Worm (Caenorhabditis elegans) whole organism, late embryonic: ENCODE measurements around the gene fbxa-48.
A peak's percentile ranks its signal among the peaks of the same experiment; 100 is the strongest.

Experiments used
- C08G9.2 ChIP-seq: sonication (generic microtip); optimal IDR thresholded peaks from 2 replicates; lab custom pipeline; 2016; ENCODE audit warnings: mild to moderate bottlenecking, missing genetic modification characterization, moderate library complexity, missing compliant biosample characterization
- K02D7.2 ChIP-seq: sonication (generic microtip); optimal IDR thresholded peaks from 2 replicates; lab custom pipeline; 2017; ENCODE audit warnings: mild to moderate bottlenecking, missing genetic modification characterization, missing compliant biosample characterization
- K09A11.1 ChIP-seq: sonication (generic microtip); optimal IDR thresholded peaks from 2 replicates; lab custom pipeline; 2017; ENCODE audit warnings: antibody characterized with exemption, mild to moderate bottlenecking, missing genetic modification characterization, missing compliant biosample characterization; ENCODE audit not compliant: insufficient read depth
- T23F11.4 ChIP-seq: fragments of 200-800 bp; sonication (Bioruptor generic); optimal IDR thresholded peaks from 2 replicates; lab custom pipeline; 2018; ENCODE audit warnings: mild to moderate bottlenecking, missing genetic modification characterization, missing compliant biosample characterization
- Y22D7AL.16 ChIP-seq: sonication (generic microtip); optimal IDR thresholded peaks from 2 replicates; lab custom pipeline; 2016; ENCODE audit warnings: missing genetic modification characterization, missing compliant biosample characterization
- ama-1 ChIP-seq: fragments of 150-350 bp; optimal IDR thresholded peaks from 2 replicates; lab custom pipeline; 2014
- ceh-19 ChIP-seq: fragments of 200-800 bp; sonication (Bioruptor generic); optimal IDR thresholded peaks from 2 replicates; lab custom pipeline; 2018; ENCODE audit warnings: mild to moderate bottlenecking, missing genetic modification characterization, missing compliant biosample characterization
- ceh-22 ChIP-seq: sonication (generic microtip); optimal IDR thresholded peaks from 2 replicates; lab custom pipeline; 2017; ENCODE audit warnings: missing biosample characterization, missing genetic modification characterization
- ceh-24 ChIP-seq: sonication (generic microtip); optimal IDR thresholded peaks from 2 replicates; lab custom pipeline; 2016; ENCODE audit warnings: mild to moderate bottlenecking, missing genetic modification characterization, missing compliant biosample characterization
- ceh-34 ChIP-seq: sonication (generic microtip); optimal IDR thresholded peaks from 2 replicates; lab custom pipeline; 2016; ENCODE audit warnings: mild to moderate bottlenecking, missing genetic modification characterization, missing compliant biosample characterization
- ceh-45 ChIP-seq: fragments of 200-800 bp; sonication (Bioruptor generic); IDR thresholded peaks from 2 replicates; pipeline ENCODE4 v1.3.6; 2022; ENCODE audit warnings: missing genetic modification reagents, missing genetic modification characterization, missing compliant biosample characterization
- ceh-9 ChIP-seq: sonication (generic microtip); optimal IDR thresholded peaks from 2 replicates; lab custom pipeline; 2016; ENCODE audit warnings: mild to moderate bottlenecking, missing genetic modification characterization, inconsistent platforms, missing compliant biosample characterization
- che-1 ChIP-seq: sonication (generic microtip); optimal IDR thresholded peaks from 2 replicates; lab custom pipeline; 2016; ENCODE audit warnings: mild to moderate bottlenecking, missing genetic modification characterization, missing compliant biosample characterization
- dmd-4 ChIP-seq: sonication (generic microtip); optimal IDR thresholded peaks from 2 replicates; lab custom pipeline; 2016; ENCODE audit warnings: borderline replicate concordance, missing genetic modification characterization, missing compliant biosample characterization
- dve-1 ChIP-seq: sonication (generic microtip); optimal IDR thresholded peaks from 2 replicates; lab custom pipeline; 2017; ENCODE audit warnings: antibody characterized with exemption, mild to moderate bottlenecking, missing genetic modification characterization, missing compliant biosample characterization
- elt-2 ChIP-seq: sonication (generic microtip); optimal IDR thresholded peaks from 2 replicates; lab custom pipeline; 2016; ENCODE audit warnings: missing genetic modification reagents, missing genetic modification characterization, missing compliant biosample characterization
- ets-4 ChIP-seq: sonication (generic microtip); optimal IDR thresholded peaks from 2 replicates; lab custom pipeline; 2016; ENCODE audit warnings: missing genetic modification characterization, missing compliant biosample characterization
- fax-1 ChIP-seq: sonication (generic microtip); optimal IDR thresholded peaks from 2 replicates; lab custom pipeline; 2016; ENCODE audit warnings: missing genotype, missing genetic modification characterization, missing compliant biosample characterization
- fkh-10 ChIP-seq: fragments of 150-350 bp; optimal IDR thresholded peaks from 2 replicates; lab custom pipeline; 2014; ENCODE audit warnings: missing biosample characterization, missing genetic modification reagents, missing genetic modification characterization
- gmeb-2 ChIP-seq: sonication (generic microtip); optimal IDR thresholded peaks from 2 replicates; lab custom pipeline; 2016; ENCODE audit warnings: missing genetic modification characterization, inconsistent platforms, missing compliant biosample characterization
- hlh-13 ChIP-seq: fragments of 200-800 bp; sonication (Bioruptor generic); optimal IDR thresholded peaks from 2 replicates; lab custom pipeline; 2018; ENCODE audit warnings: mild to moderate bottlenecking, missing genetic modification characterization, missing compliant biosample characterization
- hlh-15 ChIP-seq: sonication (generic microtip); optimal IDR thresholded peaks from 2 replicates; lab custom pipeline; 2016; ENCODE audit warnings: missing genetic modification characterization, missing compliant biosample characterization
- lin-11 ChIP-seq: fragments of 200-800 bp; sonication (Bioruptor generic); optimal IDR thresholded peaks from 2 replicates; lab custom pipeline; 2018; ENCODE audit warnings: mild to moderate bottlenecking, missing genetic modification characterization, missing compliant biosample characterization
- madf-2 ChIP-seq: sonication (generic microtip); optimal IDR thresholded peaks from 2 replicates; lab custom pipeline; 2017; ENCODE audit warnings: missing genetic modification characterization, missing compliant biosample characterization
- mec-3 ChIP-seq: sonication (generic microtip); optimal IDR thresholded peaks from 2 replicates; lab custom pipeline; 2016; ENCODE audit warnings: borderline replicate concordance, missing genetic modification characterization, missing compliant biosample characterization
- npax-4 ChIP-seq: sonication (generic microtip); optimal IDR thresholded peaks from 2 replicates; lab custom pipeline; 2016; ENCODE audit warnings: missing genetic modification characterization, missing compliant biosample characterization
- pat-9 ChIP-seq: fragments of 200-800 bp; sonication (Bioruptor generic); optimal IDR thresholded peaks from 2 replicates; lab custom pipeline; 2018; ENCODE audit warnings: mild to moderate bottlenecking, missing genetic modification characterization, moderate library complexity, missing compliant biosample characterization
- pha-2 ChIP-seq: sonication (generic microtip); optimal IDR thresholded peaks from 2 replicates; lab custom pipeline; 2017; ENCODE audit warnings: mild to moderate bottlenecking, missing genetic modification characterization, missing compliant biosample characterization
- pha-4 ChIP-seq: fragments of 150-350 bp; optimal IDR thresholded peaks from 2 replicates; lab custom pipeline; 2018; ENCODE audit warnings: missing biosample characterization, missing genetic modification reagents, missing genetic modification characterization
- pqm-1 ChIP-seq: sonication (generic microtip); optimal IDR thresholded peaks from 2 replicates; lab custom pipeline; 2016; ENCODE audit warnings: missing genetic modification characterization, missing compliant biosample characterization
- pros-1 ChIP-seq: fragments of 150-350 bp; optimal IDR thresholded peaks from 2 replicates; lab custom pipeline; 2014; ENCODE audit warnings: missing biosample characterization, missing genetic modification reagents, missing genetic modification characterization
- rnt-1 ChIP-seq: sonication (generic microtip); optimal IDR thresholded peaks from 2 replicates; lab custom pipeline; 2016; ENCODE audit warnings: missing genetic modification characterization, missing compliant biosample characterization
- sdc-2 ChIP-seq: sonication (generic microtip); optimal IDR thresholded peaks from 2 replicates; lab custom pipeline; 2016; ENCODE audit warnings: missing genotype, missing genetic modification characterization, missing compliant biosample characterization
- sox-2 ChIP-seq: fragments of 200-800 bp; sonication (Bioruptor generic); IDR thresholded peaks from 2 replicates; pipeline ENCODE4 v1.3.6; 2022; ENCODE audit warnings: missing genetic modification reagents, missing genetic modification characterization, missing compliant biosample characterization
- ttx-3 ChIP-seq: sonication (generic microtip); optimal IDR thresholded peaks from 2 replicates; lab custom pipeline; 2016; ENCODE audit warnings: missing genetic modification reagents, missing genetic modification characterization, missing compliant biosample characterization
- unc-3 ChIP-seq, 2 experiments: fragments of 200-800 bp in 1 of 2; sonication (Bioruptor generic) in 1 of 2; sonication (generic microtip) in 1 of 2; conservative IDR thresholded peaks in 1 of 2; optimal IDR thresholded peaks in 1 of 2; 2 replicates each; pipeline versions ENCODE4 v1.3.6 to Lab custom; 2016 to 2022; ENCODE audit warnings: missing compliant biosample characterization in 2 of 2, missing genetic modification characterization in 2 of 2, missing genetic modification reagents in 1 of 2
- unc-55 ChIP-seq: sonication (generic microtip); optimal IDR thresholded peaks from 2 replicates; lab custom pipeline; 2017; ENCODE audit warnings: missing biosample characterization, missing genetic modification reagents, missing genetic modification characterization
- unc-86 ChIP-seq: sonication (generic microtip); optimal IDR thresholded peaks from 2 replicates; lab custom pipeline; 2016; ENCODE audit warnings: missing genetic modification characterization, missing compliant biosample characterization
- zip-5 ChIP-seq: sonication (generic microtip); optimal IDR thresholded peaks from 2 replicates; lab custom pipeline; 2016; ENCODE audit warnings: missing genetic modification characterization, missing compliant biosample characterization

The fbxa-48 gene

DNA sequence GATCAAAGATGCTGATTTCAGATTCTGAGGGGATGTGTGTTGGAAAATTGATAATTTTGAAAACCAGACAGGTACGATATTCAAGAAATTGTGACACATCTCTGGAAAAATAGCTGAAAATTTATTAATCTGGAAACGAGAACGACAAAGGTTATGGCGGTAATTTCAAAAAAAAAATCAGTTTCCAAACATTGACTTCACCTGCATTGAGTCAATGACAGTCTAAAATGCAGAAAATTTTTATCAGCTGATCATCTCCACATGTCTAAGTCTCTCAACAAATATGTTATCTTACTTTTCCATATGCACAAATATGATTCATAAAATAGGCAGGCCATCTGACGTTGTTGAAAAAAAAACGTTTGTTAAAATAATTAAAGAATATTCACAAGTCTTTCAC lies at the start of gene fbxa-48:
Gene fbxa-48, minus strand, starts transcription at position 101 of the 400 bp plus-strand sequence.
- TF ChIP-seq C08G9.2 (tag; lab: Kevin White, UChicago), result no peak

DNA sequence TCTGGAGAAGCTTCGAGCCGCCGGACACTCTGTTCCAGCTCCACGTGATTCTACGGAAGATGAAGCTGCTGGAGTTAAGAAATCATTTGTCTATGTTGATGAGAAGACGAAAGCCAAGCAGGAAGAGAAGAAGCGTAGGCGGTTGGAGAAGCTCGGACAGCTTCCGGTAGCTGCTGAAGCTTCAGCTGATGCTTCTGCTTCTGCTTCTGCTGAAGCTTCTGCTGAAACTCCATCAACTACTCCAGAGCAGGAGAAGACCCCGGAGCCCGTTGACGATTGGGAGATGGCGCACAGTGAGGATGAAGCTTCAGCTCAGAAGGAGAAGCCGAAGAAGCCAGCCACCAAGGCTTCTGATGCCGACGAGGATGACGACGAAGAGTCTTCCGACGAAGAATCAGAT lies 44.5 kb upstream of the fbxa-48 start:
- TF ChIP-seq ceh-22 (tag; lab: Kevin White, UChicago) (no peak), unc-3 (GFP tag; conservative IDR thresholded peaks at IDR 0.05; lab: Robert Waterston, UW) (no peak), unc-3 (tag; optimal IDR thresholded peaks at IDR 0.05; lab: Kevin White, UChicago) (no peak), che-1 (tag; lab: Kevin White, UChicago) (no peak), pqm-1 (tag; lab: Kevin White, UChicago) (no peak), sox-2 (GFP tag; lab: Robert Waterston, UW) (no peak), sdc-2 (tag; lab: Kevin White, UChicago) (no peak), ceh-34 (tag; lab: Kevin White, UChicago) (no peak)

- TF ChIP-seq rnt-1 (tag; lab: Kevin White, UChicago) (no peak), K02D7.2 (no peak), Y22D7AL.16 (tag; lab: Kevin White, UChicago) (no peak), ceh-45 (GFP tag; lab: Robert Waterston, UW) (no peak)
These were observed 42.7 kb upstream of the fbxa-48 start for ce11 chrIII:2314678-2315077.

DNA sequence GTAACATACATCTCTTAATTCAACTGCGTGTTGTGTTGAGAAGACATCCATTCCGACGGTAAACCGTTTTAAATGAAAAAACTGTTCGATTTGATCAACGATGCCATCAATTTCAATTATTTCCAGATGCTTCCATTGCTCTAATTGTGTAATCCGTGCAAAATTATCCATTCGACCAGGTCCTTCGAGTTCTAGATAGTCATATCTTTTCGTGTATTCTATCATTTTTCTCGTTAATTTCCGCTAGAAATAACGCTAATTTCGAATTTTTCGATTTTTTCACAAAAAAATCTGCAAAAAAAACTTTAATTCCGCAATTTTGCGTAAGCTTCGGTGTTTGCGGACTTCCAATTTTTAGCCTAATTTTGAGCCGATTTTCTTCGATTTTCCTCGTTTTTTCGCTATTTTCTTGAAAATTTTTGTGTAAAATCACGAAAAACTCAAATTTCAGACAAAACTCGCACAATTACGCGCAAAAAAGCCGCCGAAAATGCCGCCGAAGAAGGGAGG lies 42.1 kb upstream of the fbxa-48 start, which contains the start of the genes fbxa-66 and iffb-1:
Gene fbxa-66, minus strand, starts transcription at position 51 of the 510 bp plus-strand sequence.
Gene iffb-1, plus strand, starts transcription at position 452 of the 510 bp plus-strand sequence.
- TF ChIP-seq npax-4 (tag; lab: Kevin White, UChicago), result no peak
- no peak for TF ChIP-seq che-1 (tag; lab: Kevin White, UChicago)
- no peak for TF ChIP-seq ttx-3 (tag; lab: Kevin White, UChicago)
- no peak for TF ChIP-seq hlh-13 (GFP tag; lab: Kevin White, UChicago)
- no peak for TF ChIP-seq ceh-19
- TF ChIP-seq lin-11 (tag; lab: Kevin White, UChicago), result no peak
- TF ChIP-seq mec-3, result no peak
- no peak for TF ChIP-seq K09A11.1 (tag; lab: Kevin White, UChicago)
- TF ChIP-seq gmeb-2 (tag; lab: Kevin White, UChicago), result no peak
- no peak for TF ChIP-seq sox-2 (GFP tag; lab: Robert Waterston, UW)
- no peak for TF ChIP-seq elt-2
- TF ChIP-seq pros-1, result no peak
- no peak for TF ChIP-seq ets-4
- no peak for TF ChIP-seq dve-1 (tag; lab: Kevin White, UChicago)
- no peak for TF ChIP-seq hlh-15 (tag; lab: Kevin White, UChicago)

DNA sequence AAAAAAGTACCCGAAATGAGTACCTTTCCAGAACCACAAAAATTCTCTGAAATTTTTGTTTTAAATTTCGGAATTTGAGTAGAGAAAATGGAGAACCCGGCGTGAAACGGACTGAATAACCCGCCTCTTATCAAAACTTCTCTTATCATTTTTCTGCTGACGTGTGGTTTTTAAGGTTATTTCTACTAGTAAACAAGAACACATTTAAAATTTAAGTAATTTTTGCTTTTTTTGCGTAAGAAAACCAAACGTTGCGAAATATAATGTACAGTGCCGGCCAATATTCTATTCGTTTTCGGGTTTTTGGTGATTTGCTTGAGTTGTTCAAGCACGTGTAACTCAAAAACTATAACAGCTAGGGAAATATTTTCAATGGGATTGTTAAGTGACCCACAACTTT lies 39.0 kb upstream of the fbxa-48 start:
- TF ChIP-seq elt-2 (peak; percentile 16), unc-55 (GFP tag; lab: Kevin White, UChicago) (no peak)

- TF ChIP-seq hlh-15 (tag; lab: Kevin White, UChicago) (no peak), fkh-10 (GFP tag; lab: Kevin White, UChicago) (no peak), pat-9 (no peak), T23F11.4 (GFP tag; lab: Kevin White, UChicago) (no peak), fax-1 (tag; lab: Kevin White, UChicago) (no peak), ama-1 (lab: Kevin White, UChicago) (no peak), zip-5 (tag; lab: Kevin White, UChicago) (no peak), C08G9.2 (tag; lab: Kevin White, UChicago) (no peak), pha-4 (no peak), ceh-9 (tag; lab: Kevin White, UChicago) (no peak), unc-86 (tag; lab: Kevin White, UChicago) (no peak), ceh-24 (tag; lab: Kevin White, UChicago) (no peak), ceh-22 (tag; lab: Kevin White, UChicago) (no peak), dmd-4 (tag; lab: Kevin White, UChicago) (no peak), pha-2 (tag; lab: Kevin White, UChicago) (no peak), madf-2 (no peak)
These were observed 36.1 kb upstream of the fbxa-48 start, which contains the start of the genes fbxa-1 and Y54F10BM.20 for ce11 chrIII:2308026-2308425. fbxa-1 (minus strand) TSS chrIII:2308126. Y54F10BM.20 (plus strand) TSS chrIII:2308256.
